Worm (Caenorhabditis elegans) whole organism, midembryonic: ENCODE results near the gene F40A3.6.

Experiments used
- cog-1 ChIP-seq: sonication (generic microtip); optimal IDR thresholded peaks from 2 replicates; lab custom pipeline; 2016; ENCODE audit warnings: missing genetic modification characterization, missing compliant biosample characterization
- flt-1 ChIP-seq: fragments of 200-800 bp; sonication (Bioruptor generic); IDR thresholded peaks from 2 replicates; pipeline ENCODE4 v1.3.6; 2022; ENCODE audit warnings: missing genetic modification characterization, missing compliant biosample characterization
- klf-2 ChIP-seq: fragments of 200-800 bp; sonication (Bioruptor generic); conservative IDR thresholded peaks from 2 replicates; pipeline ENCODE4 v1.3.6; 2022; ENCODE audit warnings: missing genetic modification reagents, missing genetic modification characterization, missing compliant biosample characterization
- ref-1 ChIP-seq: fragments of 200-800 bp; sonication (Bioruptor generic); conservative IDR thresholded peaks from 2 replicates; pipeline ENCODE4 v1.3.6; 2022; ENCODE audit warnings: missing genetic modification reagents, missing genetic modification characterization, missing compliant biosample characterization

DNA sequence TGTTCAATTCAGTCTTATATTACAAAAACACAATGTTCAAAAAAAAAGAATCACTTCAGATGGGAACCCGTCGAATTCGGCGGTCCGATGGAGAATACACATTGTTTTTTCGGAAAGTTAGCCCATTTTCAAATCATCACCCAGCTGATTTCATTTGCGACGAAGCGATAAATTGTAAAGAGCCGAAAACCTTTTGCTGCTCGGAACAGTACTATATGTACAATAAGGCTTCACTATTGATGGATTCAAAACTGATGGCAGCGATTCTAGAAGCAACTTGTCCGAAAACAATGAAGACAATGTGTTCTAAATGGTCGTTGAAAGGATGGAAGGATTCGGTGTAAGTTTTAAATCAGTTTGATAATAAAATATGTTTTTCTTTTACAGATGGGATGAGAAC is 35.7 kb downstream of the F40A3.6 start, which contains the start of gene C37C3.1:
- TF ChIP-seq cog-1 (no peak), flt-1 (GFP tag; lab: Robert Waterston, UW) (no peak), ref-1 (GFP tag; lab: Robert Waterston, UW) (no peak), klf-2 (GFP tag; lab: Robert Waterston, UW) (no peak)
